Fruit fly (Drosophila melanogaster) whole organism, embryonic: ENCODE results near the gene CG16727.

ENCODE experiments used
- Aef1 ChIP-seq: fragments of 200-800 bp; sonication (Bioruptor generic); IDR thresholded peaks from 3 replicates; pipeline ENCODE4 v1.3.6; 2022; ENCODE audit warnings: missing biosample characterization, missing genetic modification characterization
- Asciz ChIP-seq: fragments of 200-800 bp; sonication (Bioruptor generic); optimal IDR thresholded peaks from 2 replicates; lab custom pipeline; 2017; ENCODE audit warnings: missing biosample characterization, mild to moderate bottlenecking, missing genetic modification characterization, missing genetic modification reagents
- BEAF-32 ChIP-seq: fragments of 200-800 bp; sonication (Bioruptor generic); optimal IDR thresholded peaks from 3 replicates; lab custom pipeline; 2017; ENCODE audit warnings: missing biosample characterization, missing genetic modification characterization, mild to moderate bottlenecking, moderate library complexity, missing genetic modification reagents
- CG10959 ChIP-seq: fragments of 200-800 bp; sonication (Bioruptor generic); IDR thresholded peaks from 2 replicates; pipeline ENCODE4 v1.3.6; 2022; ENCODE audit warnings: missing biosample characterization, missing genetic modification characterization
- CG11093 ChIP-seq: fragments of 200-800 bp; sonication (Bioruptor generic); IDR thresholded peaks from 3 replicates; pipeline ENCODE4 v1.3.6; 2022; ENCODE audit warnings: missing biosample characterization, missing genetic modification characterization
- CG11560 ChIP-seq: fragments of 200-800 bp; sonication (Bioruptor generic); IDR thresholded peaks from 3 replicates; pipeline ENCODE4 v1.3.6; 2022; ENCODE audit warnings: missing biosample characterization, missing genetic modification characterization
- CG14860 ChIP-seq: fragments of 200-800 bp; sonication (Bioruptor generic); IDR thresholded peaks from 3 replicates; pipeline ENCODE4 v1.3.6; 2022; ENCODE audit warnings: missing biosample characterization, missing genetic modification characterization; ENCODE audit not compliant: partially characterized antibody
- CG16779 ChIP-seq: fragments of 200-800 bp; sonication (Bioruptor generic); IDR thresholded peaks from 2 replicates; pipeline ENCODE4 v1.3.6; 2022; ENCODE audit warnings: missing biosample characterization, missing genetic modification characterization
- CG17361 ChIP-seq: fragments of 200-800 bp; sonication (Bioruptor generic); IDR thresholded peaks from 3 replicates; pipeline ENCODE4 v1.3.6; 2022; ENCODE audit warnings: missing biosample characterization, missing genetic modification characterization
- CG31224 ChIP-seq: fragments of 200-800 bp; sonication (Bioruptor generic); IDR thresholded peaks from 2 replicates; pipeline ENCODE4 v1.3.6; 2022; ENCODE audit warnings: missing biosample characterization, missing genetic modification characterization
- CG33557 ChIP-seq: fragments of 200-800 bp; sonication (Bioruptor generic); optimal IDR thresholded peaks from 2 replicates; lab custom pipeline; 2019; ENCODE audit warnings: missing biosample characterization, mild to moderate bottlenecking, missing genetic modification characterization, moderate library complexity
- CG34224 ChIP-seq: fragments of 200-800 bp; sonication (Bioruptor generic); IDR thresholded peaks from 3 replicates; pipeline ENCODE4 v1.3.6; 2022; ENCODE audit warnings: missing biosample characterization, missing genetic modification characterization; ENCODE audit not compliant: partially characterized antibody
- CG4730 ChIP-seq: fragments of 200-800 bp; sonication (Bioruptor generic); IDR thresholded peaks from 2 replicates; pipeline ENCODE4 v1.3.6; 2022; ENCODE audit warnings: missing biosample characterization, missing genetic modification characterization
- CG4854 ChIP-seq: fragments of 200-800 bp; sonication (Bioruptor generic); optimal IDR thresholded peaks from 2 replicates; lab custom pipeline; 2016; ENCODE audit warnings: missing biosample characterization, missing genetic modification characterization, inconsistent platforms
- CG7556 ChIP-seq: fragments of 200-800 bp; sonication (Bioruptor generic); optimal IDR thresholded peaks from 2 replicates; lab custom pipeline; 2017; ENCODE audit warnings: missing biosample characterization, mild to moderate bottlenecking, missing genetic modification characterization
- CG9437 ChIP-seq: fragments of 200-800 bp; sonication (Bioruptor generic); optimal IDR thresholded peaks from 2 replicates; lab custom pipeline; 2018; ENCODE audit warnings: missing biosample characterization, mild to moderate bottlenecking, missing genetic modification characterization
- CHES-1-like ChIP-seq: fragments of 200-800 bp; sonication (Bioruptor generic); optimal IDR thresholded peaks from 2 replicates; lab custom pipeline; 2016; ENCODE audit warnings: missing biosample characterization, missing genetic modification characterization
- Ets97D ChIP-seq: fragments of 200-800 bp; sonication (Bioruptor generic); optimal IDR thresholded peaks from 3 replicates; lab custom pipeline; 2016; ENCODE audit warnings: missing biosample characterization, missing genetic modification characterization
- Hr39 ChIP-seq: fragments of >200 bp; optimal IDR thresholded peaks from 2 replicates; lab custom pipeline; 2017
- Hsf ChIP-seq: fragments of 200-800 bp; sonication (Bioruptor generic); optimal IDR thresholded peaks from 3 replicates; lab custom pipeline; 2016; ENCODE audit warnings: missing biosample characterization, missing genetic modification characterization
- Lhr ChIP-seq: fragments of 200-800 bp; sonication (Bioruptor generic); optimal IDR thresholded peaks from 3 replicates; lab custom pipeline; 2017; ENCODE audit warnings: mild to moderate bottlenecking, missing biosample characterization, missing genetic modification reagents, missing genetic modification characterization
- Mad ChIP-seq: fragments of 200-800 bp; sonication (Bioruptor generic); optimal IDR thresholded peaks from 2 replicates; lab custom pipeline; 2016; ENCODE audit warnings: missing biosample characterization, missing genetic modification characterization
- Nf-YA ChIP-seq: fragments of 200-800 bp; sonication (Bioruptor generic); IDR thresholded peaks from 2 replicates; pipeline ENCODE4 v1.3.6; 2022; ENCODE audit warnings: missing biosample characterization, missing genetic modification characterization
- Ravus ChIP-seq: fragments of 200-800 bp; sonication (Bioruptor generic); IDR thresholded peaks from 2 replicates; pipeline ENCODE4 v1.3.6; 2022; ENCODE audit warnings: missing biosample characterization, missing genetic modification characterization
- Side ChIP-seq: fragments of 200-800 bp; sonication (Bioruptor generic); optimal IDR thresholded peaks from 2 replicates; lab custom pipeline; 2016; ENCODE audit warnings: missing biosample characterization, missing genetic modification characterization
- Six4 ChIP-seq: fragments of 200-800 bp; sonication (Bioruptor generic); optimal IDR thresholded peaks from 2 replicates; lab custom pipeline; 2016; ENCODE audit warnings: missing biosample characterization, missing genetic modification characterization
- ato ChIP-seq: fragments of 200-800 bp; sonication (Bioruptor generic); IDR thresholded peaks from 2 replicates; pipeline ENCODE4 v1.3.6; 2022; ENCODE audit warnings: missing biosample characterization, missing genetic modification characterization; ENCODE audit not compliant: partially characterized antibody
- dm ChIP-seq: fragments of 200-800 bp; sonication (Bioruptor generic); optimal IDR thresholded peaks from 3 replicates; lab custom pipeline; 2016; ENCODE audit warnings: missing biosample characterization, missing genetic modification characterization
- gfzf ChIP-seq: fragments of 200-800 bp; sonication (Bioruptor generic); optimal IDR thresholded peaks from 2 replicates; lab custom pipeline; 2016; ENCODE audit warnings: missing biosample characterization, mild to moderate bottlenecking, missing genetic modification characterization, moderate library complexity
- jigr1 ChIP-seq: fragments of 200-800 bp; sonication (Bioruptor generic); IDR thresholded peaks from 3 replicates; pipeline ENCODE4 v1.3.6; 2022; ENCODE audit warnings: missing biosample characterization, missing genetic modification characterization
- lbe ChIP-seq: fragments of 200-800 bp; sonication (Bioruptor generic); optimal IDR thresholded peaks from 2 replicates; lab custom pipeline; 2016; ENCODE audit warnings: missing biosample characterization, mild to moderate bottlenecking, missing genetic modification characterization
- lola ChIP-seq, 3 experiments: fragments of >200 bp in 2 of 3; fragments of 200-800 bp in 1 of 3; sonication (Bioruptor generic) in 1 of 3; optimal IDR thresholded peaks; 2 replicates each; lab custom pipeline; 2017 to 2019; ENCODE audit warnings: missing biosample characterization in 3 of 3, missing genetic modification characterization in 3 of 3, mild to moderate bottlenecking in 1 of 3, moderate library complexity in 1 of 3
- otp ChIP-seq: fragments of 200-800 bp; sonication (Bioruptor generic); IDR thresholded peaks from 3 replicates; pipeline ENCODE4, ENCODE4 v1.3.6; 2022; ENCODE audit warnings: missing biosample characterization, missing genetic modification characterization
- peb ChIP-seq: fragments of 200-800 bp; sonication (Bioruptor generic); IDR thresholded peaks from 2 replicates; pipeline ENCODE4 v1.3.6; 2022; ENCODE audit warnings: missing biosample characterization, missing genetic modification characterization
- scrt ChIP-seq: fragments of 200-800 bp; sonication (Bioruptor generic); optimal IDR thresholded peaks from 2 replicates; lab custom pipeline; 2018; ENCODE audit warnings: missing biosample characterization, mild to moderate bottlenecking, missing genetic modification characterization, moderate library complexity
- seq ChIP-seq: fragments of 200-800 bp; sonication (Bioruptor generic); IDR thresholded peaks from 2 replicates; pipeline ENCODE4 v1.3.6; 2022; ENCODE audit warnings: missing biosample characterization, missing genetic modification characterization
- tll ChIP-seq, 2 experiments: fragments of 200-800 bp in 1 of 2; fragments of >200 bp in 1 of 2; sonication (Bioruptor generic) in 1 of 2; optimal IDR thresholded peaks; 2 replicates each; lab custom pipeline; 2017 to 2019; ENCODE audit warnings: missing biosample characterization in 2 of 2, missing genetic modification characterization in 2 of 2, mild to moderate bottlenecking in 1 of 2, moderate library complexity in 1 of 2
- wdn ChIP-seq: fragments of 200-800 bp; sonication (Bioruptor generic); IDR thresholded peaks from 2 replicates; pipeline ENCODE4 v1.3.6; 2022; ENCODE audit warnings: missing biosample characterization, missing genetic modification characterization

Gene CG16727

dm6 chr3R:19587652-19588051, 25.5 kb upstream of the CG16727 start:
- no peak for TF ChIP-seq CG4730
- no peak for TF ChIP-seq Hsf
- TF ChIP-seq seq, result no peak
- no peak for TF ChIP-seq gfzf (GFP tag; lab: Kevin White, UChicago)
- TF ChIP-seq wdn (GFP tag; lab: Robert Waterston, UW), result no peak

DNA sequence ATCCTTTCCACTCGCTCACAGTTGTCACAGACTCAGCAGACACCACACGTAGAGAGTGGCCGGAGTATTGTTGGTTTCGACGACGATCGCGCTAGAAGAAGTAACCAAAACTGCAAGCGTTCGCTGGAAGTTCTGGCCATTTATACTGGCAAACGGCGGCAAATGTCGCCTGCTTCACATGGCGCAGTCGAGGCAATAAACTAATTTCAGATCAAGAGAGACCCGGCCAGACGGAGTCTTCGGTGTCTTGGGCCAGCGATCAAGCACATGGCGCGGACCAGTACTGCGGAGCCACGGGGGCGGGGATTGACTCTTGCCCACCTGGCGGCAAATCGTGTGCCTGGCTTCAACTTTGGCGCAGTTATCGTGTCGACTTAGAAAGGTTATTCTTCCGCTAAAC, 14.3 kb upstream of the CG16727 start, which contains the start of gene Cpr92A:
Gene Cpr92A (minus strand): TSS at position 101 of the 400 bp plus-strand sequence.
- TF ChIP-seq Asciz (no peak), Hr39 (lab: Kevin White, UChicago) (no peak), CG17361 (GFP tag; lab: Robert Waterston, UW) (no peak), CG16779 (no peak), jigr1 (GFP tag; lab: Robert Waterston, UW) (no peak), Mad (GFP tag; lab: Kevin White, UChicago) (no peak), CG4854 (GFP tag; lab: Kevin White, UChicago) (no peak), lola (GFP tag; optimal IDR thresholded peaks at IDR 0.05; lab: Kevin White, UChicago) (no peak)

dm6 chr3R:19600335-19600734, 12.8 kb upstream of the CG16727 start, which contains the start of gene CG7333:
Gene CG7333 (plus strand): TSS chr3R:19600635.
- TF ChIP-seq Side (GFP tag; lab: Kevin White, UChicago) (no peak), Ets97D (GFP tag; lab: Kevin White, UChicago) (no peak), ato (no peak), peb (GFP tag; lab: Robert Waterston, UW) (no peak), scrt (GFP tag; lab: Kevin White, UChicago) (no peak), CG7556 (no peak), Lhr (GFP tag; lab: Kevin White, UChicago) (no peak), otp (GFP tag; lab: Robert Waterston, UW) (no peak), dm (GFP tag; lab: Kevin White, UChicago) (no peak), CG11093 (GFP tag; lab: Robert Waterston, UW) (no peak), BEAF-32 (no peak), lola (GFP tag; optimal IDR thresholded peaks at IDR 0.05; lab: Kevin White, UChicago) (no peak), CHES-1-like (GFP tag; lab: Kevin White, UChicago) (no peak), Six4 (GFP tag; lab: Kevin White, UChicago) (no peak), Ravus (GFP tag; lab: Robert Waterston, UW) (no peak), CG31224 (GFP tag; lab: Robert Waterston, UW) (no peak), tll (GFP tag; optimal IDR thresholded peaks at IDR 0.05; lab: Kevin White, UChicago) (no peak), CG11560 (tag; lab: Robert Waterston, UW) (no peak), CG14860 (no peak), CG34224 (GFP tag; lab: Robert Waterston, UW) (no peak)

- no peak for TF ChIP-seq CG33557 (GFP tag; lab: Kevin White, UChicago)
- peak; percentile 53 for TF ChIP-seq lbe (GFP tag; lab: Kevin White, UChicago)
Observed at dm6 chr3R:19602996-19603395, 10.2 kb upstream of the CG16727 start, which contains the start of gene CG7342. Gene CG7342 (plus strand): TSS chr3R:19603375.

DNA sequence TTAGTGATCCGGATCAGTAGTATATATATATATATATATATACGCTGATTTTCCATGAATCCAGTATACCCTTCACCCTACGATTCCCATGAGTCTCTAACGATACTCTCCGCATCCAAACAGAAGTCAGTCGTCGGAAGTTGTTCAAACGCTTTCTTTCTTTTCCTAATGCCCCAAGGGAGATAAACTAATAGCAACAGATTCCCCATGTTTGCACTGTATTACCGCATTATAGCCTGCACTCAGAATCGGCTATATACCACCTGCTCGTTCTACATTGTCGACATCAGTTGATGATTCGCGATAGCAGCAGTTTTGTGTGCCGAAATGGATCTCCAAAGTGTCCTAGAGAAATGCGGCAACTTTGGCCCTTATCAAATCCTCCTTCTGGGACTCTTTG, 6.2 kb upstream of the CG16727 start, which contains the start of gene CG17751:
Gene CG17751 (plus strand): TSS at position 301 of the 400 bp plus-strand sequence.
- no peak for TF ChIP-seq CG10959 (GFP tag; lab: Robert Waterston, UW)
- no peak for TF ChIP-seq Aef1 (GFP tag; lab: Robert Waterston, UW)
- TF ChIP-seq Nf-YA (GFP tag; lab: Robert Waterston, UW), result 0 out of 2 replicates have a peak, but pooled peaks have one; percentile 14
- no peak for TF ChIP-seq CG9437 (GFP tag; lab: Kevin White, UChicago)
- TF ChIP-seq, all 482 proteins: peak for 1
